Worm (Caenorhabditis elegans) whole organism, midembryonic: ENCODE measurements around the gene swt-7.

Source experiments
- T22C8.4 ChIP-seq: fragments of 200-800 bp; sonication (Bioruptor generic); IDR thresholded peaks from 2 replicates; pipeline ENCODE4 v1.3.6; 2022; ENCODE audit warnings: missing genetic modification characterization, missing compliant biosample characterization
- cog-1 ChIP-seq: sonication (generic microtip); optimal IDR thresholded peaks from 2 replicates; lab custom pipeline; 2016; ENCODE audit warnings: missing genetic modification characterization, missing compliant biosample characterization
- flt-1 ChIP-seq: fragments of 200-800 bp; sonication (Bioruptor generic); IDR thresholded peaks from 2 replicates; pipeline ENCODE4 v1.3.6; 2022; ENCODE audit warnings: missing genetic modification characterization, missing compliant biosample characterization
- klf-2 ChIP-seq: fragments of 200-800 bp; sonication (Bioruptor generic); conservative IDR thresholded peaks from 2 replicates; pipeline ENCODE4 v1.3.6; 2022; ENCODE audit warnings: missing genetic modification reagents, missing genetic modification characterization, missing compliant biosample characterization
- med-1 ChIP-seq: sonication (generic microtip); optimal IDR thresholded peaks from 2 replicates; lab custom pipeline; 2017; ENCODE audit warnings: missing genetic modification characterization, mild to moderate bottlenecking, missing compliant biosample characterization, antibody characterized with exemption, missing genetic modification reagents; ENCODE audit not compliant: insufficient read depth
- ref-1 ChIP-seq: fragments of 200-800 bp; sonication (Bioruptor generic); conservative IDR thresholded peaks from 2 replicates; pipeline ENCODE4 v1.3.6; 2022; ENCODE audit warnings: missing genetic modification reagents, missing genetic modification characterization, missing compliant biosample characterization
- tab-1 ChIP-seq: fragments of 200-800 bp; sonication (Bioruptor generic); IDR thresholded peaks from 2 replicates; pipeline ENCODE4 v1.3.6; 2022; ENCODE audit warnings: missing genetic modification characterization, missing compliant biosample characterization
- ztf-23 ChIP-seq: fragments of 200-800 bp; sonication (Bioruptor generic); IDR thresholded peaks from 2 replicates; pipeline ENCODE4 v1.3.6; 2022; ENCODE audit warnings: missing genetic modification reagents, missing genetic modification characterization, missing compliant biosample characterization
- ztf-29 ChIP-seq: fragments of 200-800 bp; sonication (Bioruptor generic); IDR thresholded peaks from 2 replicates; pipeline ENCODE4 v1.3.6; 2022; ENCODE audit warnings: missing genetic modification reagents, missing genetic modification characterization, missing compliant biosample characterization

Gene swt-7

ce11 chrV:5047230-5047629 is 16.6 kb upstream of the swt-7 start:
- peak; percentile 78 for TF ChIP-seq ztf-23 (GFP tag; lab: Robert Waterston, UW)
- peak; percentile 80 for TF ChIP-seq flt-1 (GFP tag; lab: Robert Waterston, UW)
- TF ChIP-seq tab-1 = 0 out of 2 replicates have a peak, but pooled peaks have one; percentile 49
- peak; percentile 72 for TF ChIP-seq klf-2 (GFP tag; lab: Robert Waterston, UW)

DNA sequence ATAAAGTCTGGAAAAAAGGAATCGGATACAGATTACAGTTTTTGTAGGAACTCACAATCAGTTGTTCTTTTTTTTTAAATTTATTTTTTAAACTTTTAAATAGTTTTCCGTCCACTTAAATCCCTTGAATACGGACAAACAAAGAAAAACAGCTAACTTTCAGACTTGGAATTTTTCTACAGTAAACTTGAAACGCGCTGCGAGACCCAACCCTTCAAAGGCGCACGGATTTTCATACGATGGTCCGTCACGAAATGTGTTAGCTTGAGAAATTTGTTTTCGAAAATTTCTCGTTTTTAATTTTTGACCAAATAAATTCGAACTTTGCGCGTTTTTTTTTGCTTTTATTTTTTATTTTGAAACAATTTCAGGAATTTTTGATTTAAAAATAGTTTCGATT is 15.9 kb upstream of the swt-7 start:
- TF ChIP-seq med-1 (GFP tag; lab: Kevin White, UChicago) (no peak), tab-1 (no peak), ztf-23 (GFP tag; lab: Robert Waterston, UW) (no peak), cog-1 (tag; lab: Kevin White, UChicago) (no peak), flt-1 (GFP tag; lab: Robert Waterston, UW) (no peak), T22C8.4 (GFP tag; lab: Robert Waterston, UW) (no peak), klf-2 (GFP tag; lab: Robert Waterston, UW) (no peak), ref-1 (GFP tag; lab: Robert Waterston, UW) (no peak), ztf-29 (GFP tag; lab: Robert Waterston, UW) (no peak)

DNA sequence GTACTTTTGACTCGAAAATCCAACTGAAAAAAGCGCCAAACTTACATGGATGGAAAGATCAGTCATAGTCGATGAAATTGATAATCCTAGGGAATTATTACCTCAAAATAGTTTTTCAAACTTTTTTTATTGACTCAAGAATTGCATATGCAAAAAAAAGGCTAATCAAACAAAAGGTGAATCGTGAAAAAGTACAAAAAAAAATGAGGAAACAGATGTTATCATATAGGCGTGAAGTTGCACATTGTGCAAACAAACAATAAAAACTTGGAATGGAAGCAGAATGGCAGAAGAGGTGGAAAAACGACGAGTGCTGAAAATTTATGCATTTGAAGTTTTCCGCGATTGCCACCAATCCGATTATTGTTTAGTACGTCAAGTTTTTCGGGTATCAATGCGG is 15.5 kb upstream of the swt-7 start, which contains the start of gene exc-14:
exc-14 (minus strand) TSS at position 101 of the 400 bp plus-strand sequence.
- TF ChIP-seq cog-1 (tag; lab: Kevin White, UChicago) (no peak), ztf-23 (GFP tag; lab: Robert Waterston, UW) (no peak), T22C8.4 (GFP tag; lab: Robert Waterston, UW) (no peak), flt-1 (GFP tag; lab: Robert Waterston, UW) (no peak), tab-1 (no peak), ztf-29 (GFP tag; lab: Robert Waterston, UW) (no peak), klf-2 (GFP tag; lab: Robert Waterston, UW) (no peak), med-1 (GFP tag; lab: Kevin White, UChicago) (no peak), ref-1 (GFP tag; lab: Robert Waterston, UW) (no peak)

- TF ChIP-seq klf-2 (GFP tag; lab: Robert Waterston, UW) = no peak
- no peak for TF ChIP-seq med-1 (GFP tag; lab: Kevin White, UChicago)
- TF ChIP-seq ztf-23 (GFP tag; lab: Robert Waterston, UW) = no peak
- no peak for TF ChIP-seq flt-1 (GFP tag; lab: Robert Waterston, UW)
- no peak for TF ChIP-seq tab-1
- TF ChIP-seq cog-1 (tag; lab: Kevin White, UChicago) = no peak
- TF ChIP-seq ztf-29 (GFP tag; lab: Robert Waterston, UW) = no peak
- no peak for TF ChIP-seq T22C8.4 (GFP tag; lab: Robert Waterston, UW)
- TF ChIP-seq ref-1 (GFP tag; lab: Robert Waterston, UW) = no peak
Observed at ce11 chrV:5040925-5041324, 10.3 kb upstream of the swt-7 start, which contains the start of gene K11D12.8. TSS of gene K11D12.8 (minus strand) at chrV:5041001.

ce11 chrV:5039559-5039958 is 8.9 kb upstream of the swt-7 start, which contains the start of gene K11D12.11:
TSS of gene K11D12.11 (minus strand) at chrV:5039600.
- TF ChIP-seq cog-1 (tag; lab: Kevin White, UChicago) = no peak
- TF ChIP-seq med-1 (GFP tag; lab: Kevin White, UChicago) = no peak
- TF ChIP-seq klf-2 (GFP tag; lab: Robert Waterston, UW) = no peak
- no peak for TF ChIP-seq flt-1 (GFP tag; lab: Robert Waterston, UW)
- no peak for TF ChIP-seq T22C8.4 (GFP tag; lab: Robert Waterston, UW)
- TF ChIP-seq ref-1 (GFP tag; lab: Robert Waterston, UW) = no peak
- TF ChIP-seq tab-1 = no peak
- TF ChIP-seq ztf-29 (GFP tag; lab: Robert Waterston, UW) = no peak
- TF ChIP-seq ztf-23 (GFP tag; lab: Robert Waterston, UW) = no peak

ce11 chrV:5038449-5038848 is 7.8 kb upstream of the swt-7 start:
- TF ChIP-seq T22C8.4 (GFP tag; lab: Robert Waterston, UW) (no peak), tab-1 (no peak), klf-2 (GFP tag; lab: Robert Waterston, UW) (no peak), ref-1 (GFP tag; lab: Robert Waterston, UW) (no peak), ztf-23 (GFP tag; lab: Robert Waterston, UW) (no peak), ztf-29 (GFP tag; lab: Robert Waterston, UW) (no peak), med-1 (GFP tag; lab: Kevin White, UChicago) (no peak), flt-1 (GFP tag; lab: Robert Waterston, UW) (no peak), cog-1 (tag; lab: Kevin White, UChicago) (no peak)

DNA sequence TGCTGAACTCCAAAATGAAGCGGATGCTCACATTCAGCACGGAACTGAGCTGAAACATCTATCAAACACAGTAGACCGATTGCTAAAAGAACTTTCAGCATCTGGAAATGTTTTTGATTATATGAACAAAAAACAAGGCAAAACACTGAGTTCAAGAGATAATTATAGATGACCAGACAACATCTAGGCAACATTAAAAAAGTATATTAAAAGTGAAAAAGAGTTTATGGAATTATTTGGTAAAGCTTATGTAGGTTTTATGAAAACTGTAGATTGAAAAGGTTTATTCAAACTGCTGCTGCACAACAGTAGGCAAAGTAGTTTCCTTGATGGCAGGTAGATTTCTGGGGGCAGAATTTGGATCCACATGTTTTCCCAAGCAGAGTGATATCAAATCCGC is 5.7 kb upstream of the swt-7 start, which contains the start of gene K11D12.7:
K11D12.7 (minus strand) TSS at position 101 of the 400 bp plus-strand sequence.
- TF ChIP-seq T22C8.4 (GFP tag; lab: Robert Waterston, UW) (no peak), ref-1 (GFP tag; lab: Robert Waterston, UW) (no peak), med-1 (GFP tag; lab: Kevin White, UChicago) (no peak), tab-1 (no peak), ztf-23 (GFP tag; lab: Robert Waterston, UW) (no peak), ztf-29 (GFP tag; lab: Robert Waterston, UW) (no peak), klf-2 (GFP tag; lab: Robert Waterston, UW) (no peak), cog-1 (tag; lab: Kevin White, UChicago) (no peak), flt-1 (GFP tag; lab: Robert Waterston, UW) (no peak)

DNA sequence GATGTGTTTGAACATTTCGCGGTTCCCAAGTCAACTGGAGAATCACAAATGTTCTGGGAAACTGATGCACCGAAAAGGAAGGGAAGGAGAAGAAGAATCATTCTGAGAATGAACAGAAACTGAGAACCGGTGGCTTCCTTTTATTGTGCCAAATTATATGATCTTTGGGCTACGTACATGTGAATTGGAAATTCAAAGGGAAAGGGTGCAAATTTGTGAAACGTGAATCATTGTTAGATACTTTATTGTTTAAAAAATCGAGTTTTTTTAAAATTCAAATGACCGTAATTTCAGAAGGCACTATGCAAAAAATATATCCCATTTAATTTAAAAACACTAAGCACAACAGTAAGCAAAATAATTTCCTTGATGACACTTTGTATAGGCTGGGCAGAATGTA is 4.4 kb upstream of the swt-7 start, which contains the start of gene K11D12.6:
K11D12.6 (minus strand) TSS at position 101 of the 400 bp plus-strand sequence.
- no peak for TF ChIP-seq ref-1 (GFP tag; lab: Robert Waterston, UW)
- TF ChIP-seq tab-1 = no peak
- TF ChIP-seq T22C8.4 (GFP tag; lab: Robert Waterston, UW) = no peak
- TF ChIP-seq flt-1 (GFP tag; lab: Robert Waterston, UW) = no peak
- no peak for TF ChIP-seq cog-1 (tag; lab: Kevin White, UChicago)
- no peak for TF ChIP-seq med-1 (GFP tag; lab: Kevin White, UChicago)
- TF ChIP-seq ztf-23 (GFP tag; lab: Robert Waterston, UW) = no peak
- TF ChIP-seq klf-2 (GFP tag; lab: Robert Waterston, UW) = no peak
- no peak for TF ChIP-seq ztf-29 (GFP tag; lab: Robert Waterston, UW)

DNA sequence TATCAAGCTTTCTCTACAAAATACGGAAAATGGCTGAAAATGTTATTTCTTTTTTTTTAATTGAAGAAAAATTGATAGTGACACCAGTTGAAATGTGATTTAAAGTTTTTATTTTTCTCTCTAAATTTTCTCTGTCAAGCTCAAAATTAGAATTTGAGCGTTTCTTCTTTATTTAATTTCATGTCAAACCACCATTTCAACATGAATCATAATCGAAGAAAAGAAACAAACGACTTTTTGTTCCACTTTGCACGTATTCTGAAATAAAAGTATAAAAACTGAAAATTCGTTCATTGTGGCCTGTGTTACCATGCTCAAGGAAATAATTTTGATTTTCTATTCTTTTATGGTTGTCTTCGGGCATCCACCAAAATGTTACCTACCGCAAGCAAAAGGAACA is 2.5 kb upstream of the swt-7 start, which contains the start of gene K11D12.13:
K11D12.13 (plus strand) TSS at position 301 of the 400 bp plus-strand sequence.
- no peak for TF ChIP-seq med-1 (GFP tag; lab: Kevin White, UChicago)
- TF ChIP-seq ref-1 (GFP tag; lab: Robert Waterston, UW) = no peak
- TF ChIP-seq tab-1 = no peak
- no peak for TF ChIP-seq ztf-29 (GFP tag; lab: Robert Waterston, UW)
- no peak for TF ChIP-seq flt-1 (GFP tag; lab: Robert Waterston, UW)
- TF ChIP-seq klf-2 (GFP tag; lab: Robert Waterston, UW) = no peak
- TF ChIP-seq cog-1 (tag; lab: Kevin White, UChicago) = no peak
- TF ChIP-seq ztf-23 (GFP tag; lab: Robert Waterston, UW) = no peak
- TF ChIP-seq T22C8.4 (GFP tag; lab: Robert Waterston, UW) = no peak
